Worm (Caenorhabditis elegans) whole organism, L3 larva: ENCODE data around the gene gna-1.

ENCODE experiments used
- R02D3.7 ChIP-seq: fragments of 150-350 bp; optimal IDR thresholded peaks from 2 replicates; lab custom pipeline; 2014; ENCODE audit warnings: missing biosample characterization, missing genetic modification characterization
- ZK546.5 ChIP-seq: sonication (generic microtip); optimal IDR thresholded peaks from 2 replicates; lab custom pipeline; 2017; ENCODE audit warnings: missing biosample characterization, missing genetic modification characterization
- ama-1 ChIP-seq: fragments of 150-350 bp; optimal IDR thresholded peaks from 2 replicates; lab custom pipeline; 2018
- ceh-16 ChIP-seq: sonication (generic microtip); optimal IDR thresholded peaks from 2 replicates; lab custom pipeline; 2017; ENCODE audit warnings: missing biosample characterization, missing genetic modification characterization
- ceh-9 ChIP-seq: sonication (generic microtip); optimal IDR thresholded peaks from 2 replicates; lab custom pipeline; 2018; ENCODE audit warnings: missing biosample characterization, missing genetic modification characterization
- daf-12 ChIP-seq: fragments of 150-350 bp; optimal IDR thresholded peaks from 2 replicates; lab custom pipeline; 2014; ENCODE audit warnings: missing biosample characterization, missing genetic modification reagents, missing genetic modification characterization
- elt-2 ChIP-seq: sonication (generic microtip); optimal IDR thresholded peaks from 2 replicates; lab custom pipeline; 2016; ENCODE audit warnings: missing genetic modification reagents, mild to moderate bottlenecking, missing genetic modification characterization, missing compliant biosample characterization
- elt-3 ChIP-seq, 3 experiments: fragments of 150-350 bp in 1 of 3; sonication (generic microtip) in 2 of 3; optimal IDR thresholded peaks; 2 replicates in 2 of 3; 4 replicates in 1 of 3; lab custom pipeline; 2014 to 2017; ENCODE audit warnings: missing biosample characterization in 3 of 3, missing genetic modification characterization in 3 of 3
- fkh-10 ChIP-seq: sonication (generic microtip); optimal IDR thresholded peaks from 2 replicates; lab custom pipeline; 2017; ENCODE audit warnings: missing biosample characterization, missing genetic modification reagents, missing genetic modification characterization
- hmg-11 ChIP-seq: sonication (generic microtip); optimal IDR thresholded peaks from 2 replicates; lab custom pipeline; 2016; ENCODE audit warnings: missing genetic modification characterization, missing compliant biosample characterization
- jun-1 ChIP-seq: fragments of 150-350 bp; optimal IDR thresholded peaks from 2 replicates; lab custom pipeline; 2014; ENCODE audit warnings: missing biosample characterization, missing genetic modification reagents, missing genetic modification characterization
- lin-15B ChIP-seq: fragments of 150-350 bp; optimal IDR thresholded peaks from 2 replicates; lab custom pipeline; 2014; ENCODE audit warnings: missing biosample characterization, missing genetic modification characterization
- lsy-12 ChIP-seq: sonication (generic microtip); optimal IDR thresholded peaks from 2 replicates; lab custom pipeline; 2016; ENCODE audit warnings: mild to moderate bottlenecking, missing genetic modification characterization, missing compliant biosample characterization
- mdl-1 ChIP-seq: fragments of 150-350 bp; optimal IDR thresholded peaks from 2 replicates; lab custom pipeline; 2014; ENCODE audit warnings: missing biosample characterization, missing genetic modification characterization
- mml-1 ChIP-seq: fragments of 150-350 bp; sonication (generic microtip); optimal IDR thresholded peaks from 3 replicates; lab custom pipeline; 2014; ENCODE audit warnings: missing biosample characterization, missing genetic modification characterization
- nfya-1 ChIP-seq: sonication (generic microtip); optimal IDR thresholded peaks from 2 replicates; lab custom pipeline; 2017; ENCODE audit warnings: missing genetic modification characterization, mild to moderate bottlenecking, missing compliant biosample characterization, antibody characterized with exemption, moderate library complexity; ENCODE audit not compliant: insufficient read depth
- nhr-12 ChIP-seq: fragments of 150-350 bp; optimal IDR thresholded peaks from 2 replicates; lab custom pipeline; 2014; ENCODE audit warnings: missing biosample characterization, missing genetic modification characterization
- nhr-23 ChIP-seq: fragments of 150-350 bp; optimal IDR thresholded peaks from 2 replicates; lab custom pipeline; 2014; ENCODE audit warnings: missing biosample characterization, missing genetic modification reagents, missing genetic modification characterization
- nhr-237 ChIP-seq: fragments of 150-350 bp; optimal IDR thresholded peaks from 2 replicates; lab custom pipeline; 2014; ENCODE audit warnings: missing biosample characterization, missing genetic modification characterization
- nhr-25 ChIP-seq: sonication (generic microtip); optimal IDR thresholded peaks from 2 replicates; lab custom pipeline; 2017; ENCODE audit warnings: missing biosample characterization, missing genetic modification characterization
- nhr-28 ChIP-seq: fragments of 150-350 bp; optimal IDR thresholded peaks from 2 replicates; lab custom pipeline; 2014; ENCODE audit warnings: missing biosample characterization, missing genetic modification characterization
- nhr-43 ChIP-seq: sonication (generic microtip); optimal IDR thresholded peaks from 2 replicates; lab custom pipeline; 2016; ENCODE audit warnings: mild to moderate bottlenecking, missing genetic modification characterization, missing compliant biosample characterization; ENCODE audit not compliant: poor library complexity, severe bottlenecking
- nhr-67 ChIP-seq: fragments of 150-350 bp; optimal IDR thresholded peaks from 2 replicates; lab custom pipeline; 2014; ENCODE audit warnings: missing biosample characterization, missing genetic modification characterization
- nhr-76 ChIP-seq: fragments of 150-350 bp; sonication (generic microtip); optimal IDR thresholded peaks from 5 replicates; lab custom pipeline; 2014; ENCODE audit warnings: missing biosample characterization, missing genetic modification characterization
- nhr-77 ChIP-seq: fragments of 150-350 bp; optimal IDR thresholded peaks from 2 replicates; lab custom pipeline; 2014; ENCODE audit warnings: missing biosample characterization, missing genetic modification characterization
- pha-4 ChIP-seq: fragments of 150-350 bp; optimal IDR thresholded peaks from 2 replicates; lab custom pipeline; 2014; ENCODE audit warnings: missing biosample characterization, missing genetic modification reagents, missing genetic modification characterization
- pqm-1 ChIP-seq: fragments of 150-350 bp; optimal IDR thresholded peaks from 2 replicates; lab custom pipeline; 2017; ENCODE audit warnings: missing biosample characterization, missing genetic modification characterization, inconsistent platforms
- skn-1 ChIP-seq: fragments of 150-350 bp; optimal IDR thresholded peaks from 2 replicates; lab custom pipeline; 2014; ENCODE audit warnings: missing biosample characterization, missing genetic modification characterization
- snpc-4 ChIP-seq: fragments of 150-350 bp; optimal IDR thresholded peaks from 2 replicates; lab custom pipeline; 2014; ENCODE audit warnings: missing biosample characterization, missing genetic modification characterization
- tbx-2 ChIP-seq: sonication (generic microtip); optimal IDR thresholded peaks from 2 replicates; lab custom pipeline; 2016; ENCODE audit warnings: mild to moderate bottlenecking, missing genetic modification characterization, missing compliant biosample characterization
- unc-39 ChIP-seq: sonication (generic microtip); optimal IDR thresholded peaks from 4 replicates; lab custom pipeline; 2017; ENCODE audit warnings: missing biosample characterization, missing genetic modification characterization
- unc-62 ChIP-seq: fragments of 150-350 bp; sonication (generic microtip); optimal IDR thresholded peaks from 4 replicates; lab custom pipeline; 2014; ENCODE audit warnings: missing biosample characterization, missing genetic modification reagents, missing genetic modification characterization
- zag-1 ChIP-seq: fragments of 150-350 bp; optimal IDR thresholded peaks from 2 replicates; lab custom pipeline; 2014; ENCODE audit warnings: missing biosample characterization, missing genetic modification characterization
- ztf-11 ChIP-seq: fragments of 150-350 bp; optimal IDR thresholded peaks from 2 replicates; lab custom pipeline; 2014; ENCODE audit warnings: missing biosample characterization, missing genetic modification characterization

Gene gna-1

ce11 chrV:10350054-10350453, 30.1 kb upstream of the gna-1 start, which contains the start of gene K07C5.9:
TSS of gene K07C5.9 (minus strand) at chrV:10350154.
- TF ChIP-seq nhr-25: no peak
- no peak for TF ChIP-seq ceh-9 (tag; lab: Kevin White, UChicago)
- no peak for TF ChIP-seq ztf-11 (tag; lab: Kevin White, UChicago)
- TF ChIP-seq nhr-237 (tag; lab: Kevin White, UChicago): no peak
- TF ChIP-seq ZK546.5 (tag; lab: Kevin White, UChicago): no peak
- TF ChIP-seq unc-62 (GFP tag; lab: Kevin White, UChicago): no peak
- TF ChIP-seq mdl-1 (tag; lab: Kevin White, UChicago): no peak
- no peak for TF ChIP-seq nhr-43
- TF ChIP-seq lsy-12 (tag; lab: Kevin White, UChicago): no peak
- no peak for TF ChIP-seq jun-1

ce11 chrV:10342904-10343303, 23.0 kb upstream of the gna-1 start, which contains the start of gene K07C5.3:
TSS of gene K07C5.3 (plus strand) at chrV:10343032.
- TF ChIP-seq ztf-11 (tag; lab: Kevin White, UChicago) (no peak), unc-39 (tag; lab: Kevin White, UChicago) (no peak), lsy-12 (tag; lab: Kevin White, UChicago) (no peak), nhr-28 (tag; lab: Kevin White, UChicago) (no peak), nhr-67 (tag; lab: Kevin White, UChicago) (no peak), mml-1 (tag; lab: Kevin White, UChicago) (no peak), nhr-12 (tag; lab: Kevin White, UChicago) (no peak), tbx-2 (tag; lab: Kevin White, UChicago) (no peak), nhr-76 (tag; lab: Kevin White, UChicago) (no peak), daf-12 (tag; lab: Kevin White, UChicago) (no peak), nhr-77 (no peak), pqm-1 (tag; lab: Kevin White, UChicago) (no peak), ama-1 (lab: Kevin White, UChicago) (no peak)

ce11 chrV:10341905-10342328, 22.0 kb upstream of the gna-1 start, which contains the start of gene K07C5.13:
TSS of gene K07C5.13 (plus strand) at chrV:10342055.
- TF ChIP-seq R02D3.7 (tag; lab: Kevin White, UChicago): peak; percentile 25
- peak; percentile 9 for TF ChIP-seq nhr-23 (tag; lab: Kevin White, UChicago)
- peak; percentile 51 for TF ChIP-seq tbx-2 (tag; lab: Kevin White, UChicago)
- TF ChIP-seq elt-2 (tag; lab: Kevin White, UChicago): peak; percentile 42
- peak; percentile 26 for TF ChIP-seq nfya-1
- TF ChIP-seq pha-4 (tag; lab: Kevin White, UChicago): peak; percentile 53
- TF ChIP-seq lsy-12 (tag; lab: Kevin White, UChicago): peak; percentile 69
- TF ChIP-seq hmg-11 (tag; lab: Kevin White, UChicago): peak; percentile 2
- TF ChIP-seq skn-1 (tag; lab: Kevin White, UChicago): peak; percentile 6
- peak; percentile 46 for TF ChIP-seq nhr-43
- peak; percentile 23 for TF ChIP-seq snpc-4 (tag; lab: Kevin White, UChicago)
- peak; percentile 75 for TF ChIP-seq lin-15B (tag; lab: Kevin White, UChicago)

- TF ChIP-seq pqm-1 (tag; lab: Kevin White, UChicago): peak; percentile 4
- no peak for TF ChIP-seq elt-3 (tag; optimal IDR thresholded peaks at IDR 0.05; lab: Kevin White, UChicago)
- no peak for TF ChIP-seq elt-2 (tag; lab: Kevin White, UChicago)
These were observed 19.2 kb upstream of the gna-1 start, which contains the start of gene K07C5.2 for ce11 chrV:10339200-10339599. TSS of gene K07C5.2 (plus strand) at chrV:10339500.

ce11 chrV:10338305-10338992, 18.5 kb upstream of the gna-1 start, which contains the start of gene arx-2:
TSS of gene arx-2 (minus strand) at chrV:10338355.
- TF ChIP-seq pqm-1 (tag; lab: Kevin White, UChicago) (no peak), jun-1 (no peak), snpc-4 (tag; lab: Kevin White, UChicago) (peak; percentile 67), nhr-28 (tag; lab: Kevin White, UChicago) (no peak), lin-15B (tag; lab: Kevin White, UChicago) (peak; percentile 69), mdl-1 (tag; lab: Kevin White, UChicago) (no peak), unc-39 (tag; lab: Kevin White, UChicago) (no peak), fkh-10 (no peak), ZK546.5 (tag; lab: Kevin White, UChicago) (no peak), hmg-11 (tag; lab: Kevin White, UChicago) (peak; percentile 13), ceh-16 (tag; lab: Kevin White, UChicago) (no peak), nfya-1 (peak; percentile 53), ceh-9 (tag; lab: Kevin White, UChicago) (no peak), lsy-12 (tag; lab: Kevin White, UChicago) (no peak), daf-12 (tag; lab: Kevin White, UChicago) (no peak), elt-3 (tag; optimal IDR thresholded peaks at IDR 0.05; lab: Kevin White, UChicago) (no peak), pha-4 (tag; lab: Kevin White, UChicago) (peak; percentile 82), zag-1 (no peak), nhr-25 (no peak), tbx-2 (tag; lab: Kevin White, UChicago) (no peak), nhr-23 (tag; lab: Kevin White, UChicago) (peak; percentile 65), ama-1 (lab: Kevin White, UChicago) (no peak)
- TF ChIP-seq, all 47 proteins: peak for 6
